Fruit fly (Drosophila melanogaster) whole organism, adult: ENCODE results near the gene sgl.

Experiments
- CG11617 ChIP-seq: fragments of 200-800 bp; sonication (Bioruptor generic); optimal IDR thresholded peaks from 2 replicates; lab custom pipeline; 2017; ENCODE audit warnings: mild to moderate bottlenecking, missing biosample characterization, missing genetic modification reagents, missing genetic modification characterization
- CG12768 ChIP-seq: fragments of 200-800 bp; sonication (Bioruptor generic); optimal IDR thresholded peaks from 2 replicates; lab custom pipeline; 2017; ENCODE audit warnings: missing biosample characterization, missing genetic modification characterization, mild to moderate bottlenecking, moderate library complexity, missing genetic modification reagents
- CG14711 ChIP-seq: fragments of 200-800 bp; sonication (Bioruptor generic); optimal IDR thresholded peaks from 2 replicates; lab custom pipeline; 2018; ENCODE audit warnings: missing biosample characterization, mild to moderate bottlenecking, missing genetic modification characterization, moderate library complexity
- CG1620 ChIP-seq: fragments of 200-800 bp; sonication (Bioruptor generic); optimal IDR thresholded peaks from 2 replicates; lab custom pipeline; 2016; ENCODE audit warnings: missing biosample characterization, missing genetic modification characterization
- CG33017 ChIP-seq: fragments of 200-800 bp; sonication (Bioruptor generic); optimal IDR thresholded peaks from 2 replicates; lab custom pipeline; 2018; ENCODE audit warnings: missing biosample characterization, mild to moderate bottlenecking, missing genetic modification characterization, moderate library complexity
- CG5204 ChIP-seq: fragments of 200-800 bp; sonication (Bioruptor generic); optimal IDR thresholded peaks from 2 replicates; lab custom pipeline; 2016; ENCODE audit warnings: missing biosample characterization, missing genetic modification characterization
- CG7045 ChIP-seq: fragments of 200-800 bp; sonication (Bioruptor generic); optimal IDR thresholded peaks from 2 replicates; lab custom pipeline; 2017; ENCODE audit warnings: missing biosample characterization, mild to moderate bottlenecking, missing genetic modification characterization
- CG7101 ChIP-seq: fragments of 200-800 bp; sonication (Bioruptor generic); optimal IDR thresholded peaks from 2 replicates; lab custom pipeline; 2018; ENCODE audit warnings: missing biosample characterization, mild to moderate bottlenecking, missing genetic modification characterization, moderate library complexity
- Clk ChIP-seq: fragments of 200-800 bp; sonication (Bioruptor generic); optimal IDR thresholded peaks from 2 replicates; lab custom pipeline; 2017; ENCODE audit warnings: missing biosample characterization, missing genetic modification characterization
- Crg-1 ChIP-seq: fragments of 200-800 bp; sonication (Bioruptor generic); optimal IDR thresholded peaks from 2 replicates; lab custom pipeline; 2016; ENCODE audit warnings: missing biosample characterization, missing genetic modification characterization
- Hr96 ChIP-seq: fragments of 200-800 bp; sonication (Bioruptor generic); optimal IDR thresholded peaks from 2 replicates; lab custom pipeline; 2016; ENCODE audit warnings: missing biosample characterization, missing genetic modification characterization
- Mnt ChIP-seq: fragments of 200-800 bp; sonication (Bioruptor generic); optimal IDR thresholded peaks from 2 replicates; lab custom pipeline; 2016; ENCODE audit warnings: missing biosample characterization, mild to moderate bottlenecking, missing genetic modification characterization
- bab1 ChIP-seq: fragments of 200-800 bp; sonication (Bioruptor generic); optimal IDR thresholded peaks from 3 replicates; lab custom pipeline; 2019; ENCODE audit warnings: missing biosample characterization, mild to moderate bottlenecking, missing genetic modification characterization, moderate library complexity
- cic ChIP-seq: fragments of 200-800 bp; sonication (Bioruptor generic); optimal IDR thresholded peaks from 2 replicates; lab custom pipeline; 2017; ENCODE audit warnings: missing biosample characterization, mild to moderate bottlenecking, missing genetic modification characterization, moderate library complexity
- cnc ChIP-seq, 2 experiments: fragments of >200 bp; optimal IDR thresholded peaks; 2 replicates each; lab custom pipeline; 2017
- kay ChIP-seq: fragments of 200-800 bp; sonication (Bioruptor generic); peaks from one replicate; lab custom pipeline; 2016; ENCODE audit warnings: missing biosample characterization, missing genetic modification characterization, borderline replicate concordance
- ovo ChIP-seq: fragments of 200-800 bp; sonication (Bioruptor generic); optimal IDR thresholded peaks from 2 replicates; lab custom pipeline; 2016; ENCODE audit warnings: missing biosample characterization, missing genetic modification characterization
- pad ChIP-seq: fragments of 200-800 bp; sonication (Bioruptor generic); optimal IDR thresholded peaks from 3 replicates; lab custom pipeline; 2017; ENCODE audit warnings: missing biosample characterization, missing genetic modification characterization, mild to moderate bottlenecking, moderate library complexity, missing genetic modification reagents
- tj ChIP-seq: fragments of 200-800 bp; sonication (Bioruptor generic); optimal IDR thresholded peaks from 3 replicates; lab custom pipeline; 2017; ENCODE audit warnings: missing biosample characterization, mild to moderate bottlenecking, missing genetic modification characterization, moderate library complexity
- toe ChIP-seq: fragments of 200-800 bp; sonication (Bioruptor generic); optimal IDR thresholded peaks from 2 replicates; lab custom pipeline; 2016; ENCODE audit warnings: missing biosample characterization, missing genetic modification characterization

sgl gene

dm6 chr3L:6981109-6981741 is 16.7 kb upstream of the sgl start:
- TF ChIP-seq cic (GFP tag; lab: Kevin White, UChicago) = no peak

- TF ChIP-seq CG11617 (GFP tag; lab: Kevin White, UChicago) = no peak
- TF ChIP-seq pad (GFP tag; lab: Kevin White, UChicago) = no peak
- TF ChIP-seq CG14711 = no peak
Observed at dm6 chr3L:6980553-6980952, 16.0 kb upstream of the sgl start.

- TF ChIP-seq Mnt (GFP tag; lab: Kevin White, UChicago) (peak; percentile 48), ovo (peak; percentile 38), CG14711 (peak; percentile 4), CG5204 (GFP tag; lab: Kevin White, UChicago) (no peak), CG11617 (GFP tag; lab: Kevin White, UChicago) (no peak), CG1620 (GFP tag; lab: Kevin White, UChicago) (peak; percentile 65), tj (peak; percentile 60), pad (GFP tag; lab: Kevin White, UChicago) (peak; percentile 93), Clk (GFP tag; lab: Kevin White, UChicago) (no peak), cnc (optimal IDR thresholded peaks at IDR 0.05; lab: Kevin White, UChicago) (no peak), CG12768 (GFP tag; lab: Kevin White, UChicago) (no peak), Crg-1 (GFP tag; lab: Kevin White, UChicago) (peak; percentile 47), toe (GFP tag; lab: Kevin White, UChicago) (no peak), Hr96 (no peak), bab1 (GFP tag; lab: Kevin White, UChicago) (peak; percentile 84), CG7101 (tag; lab: Kevin White, UChicago) (peak; percentile 60), kay (GFP tag; lab: Kevin White, UChicago) (peak; percentile 99), cic (GFP tag; lab: Kevin White, UChicago) (peak; percentile 34)
Observed at dm6 chr3L:6979387-6980249, 15.1 kb upstream of the sgl start, which contains the start of gene Galphai. Galphai (minus strand) TSS chr3L:6980044.

dm6 chr3L:6978757-6979386 is 14.3 kb upstream of the sgl start:
- TF ChIP-seq pad (GFP tag; lab: Kevin White, UChicago) = no peak
- no peak for TF ChIP-seq CG5204 (GFP tag; lab: Kevin White, UChicago)
- TF ChIP-seq Crg-1 (GFP tag; lab: Kevin White, UChicago) = no peak
- TF ChIP-seq Clk (GFP tag; lab: Kevin White, UChicago) = no peak
- no peak for TF ChIP-seq toe (GFP tag; lab: Kevin White, UChicago)
- TF ChIP-seq CG1620 (GFP tag; lab: Kevin White, UChicago) = no peak
- no peak for TF ChIP-seq CG11617 (GFP tag; lab: Kevin White, UChicago)
- no peak for TF ChIP-seq cic (GFP tag; lab: Kevin White, UChicago)
- no peak for TF ChIP-seq tj
- no peak for TF ChIP-seq CG33017
- no peak for TF ChIP-seq CG7101 (tag; lab: Kevin White, UChicago)
- no peak for TF ChIP-seq CG12768 (GFP tag; lab: Kevin White, UChicago)
- no peak for TF ChIP-seq bab1 (GFP tag; lab: Kevin White, UChicago)

- TF ChIP-seq ovo (no peak), Hr96 (no peak), CG5204 (GFP tag; lab: Kevin White, UChicago) (no peak), bab1 (GFP tag; lab: Kevin White, UChicago) (no peak), Crg-1 (GFP tag; lab: Kevin White, UChicago) (no peak), cnc (optimal IDR thresholded peaks at IDR 0.05; lab: Kevin White, UChicago) (no peak), tj (no peak), CG1620 (GFP tag; lab: Kevin White, UChicago) (no peak)
Observed at dm6 chr3L:6978030-6978683, 13.6 kb upstream of the sgl start.

dm6 chr3L:6977391-6977790 is 12.8 kb upstream of the sgl start:
- TF ChIP-seq ovo (peak; percentile 38), cnc (optimal IDR thresholded peaks at IDR 0.05; lab: Kevin White, UChicago) (no peak), CG14711 (peak; percentile 82), Hr96 (peak; percentile 23), Clk (GFP tag; lab: Kevin White, UChicago) (peak; percentile 44), Crg-1 (GFP tag; lab: Kevin White, UChicago) (no peak), toe (GFP tag; lab: Kevin White, UChicago) (peak; percentile 44), Mnt (GFP tag; lab: Kevin White, UChicago) (peak; percentile 1), tj (peak; percentile 51), CG12768 (GFP tag; lab: Kevin White, UChicago) (peak; percentile 89), CG7045 (GFP tag; lab: Kevin White, UChicago) (peak; percentile 85), CG5204 (GFP tag; lab: Kevin White, UChicago) (peak; percentile 52), CG11617 (GFP tag; lab: Kevin White, UChicago) (peak; percentile 75), CG7101 (tag; lab: Kevin White, UChicago) (peak; percentile 86), bab1 (GFP tag; lab: Kevin White, UChicago) (peak; percentile 53), cic (GFP tag; lab: Kevin White, UChicago) (peak; percentile 54), CG1620 (GFP tag; lab: Kevin White, UChicago) (peak; percentile 19), pad (GFP tag; lab: Kevin White, UChicago) (peak; percentile 59), CG33017 (peak; percentile 92), kay (GFP tag; lab: Kevin White, UChicago) (peak; percentile 81)
